Worm (Caenorhabditis elegans) whole organism, L4/young adult: ENCODE results near the gene Y46G5A.8.

Experiments
- W03F9.2 ChIP-seq: fragments of 150-350 bp; optimal IDR thresholded peaks from 2 replicates; lab custom pipeline; 2014; ENCODE audit warnings: missing biosample characterization, missing genetic modification characterization
- him-1 ChIP-seq: sonication (generic microtip); optimal IDR thresholded peaks from 2 replicates; lab custom pipeline; 2016; ENCODE audit warnings: missing genotype, missing genetic modification reagents, missing genetic modification characterization, missing compliant biosample characterization

- TF ChIP-seq him-1 (tag; lab: Kevin White, UChicago): no peak
- TF ChIP-seq W03F9.2 (tag; lab: Kevin White, UChicago): no peak
Measured at ce11 chrII:12776379-12776778, 20.2 kb downstream of the Y46G5A.8 start, which contains the start of gene Y46G5A.34.
